Fruit fly (Drosophila melanogaster) whole organism, embryonic: ENCODE results near the gene CG14431.

Experiments
- Abd-B ChIP-seq: fragments of 200-800 bp; sonication (Bioruptor generic); optimal IDR thresholded peaks from 2 replicates; lab custom pipeline; 2018; ENCODE audit warnings: missing biosample characterization, mild to moderate bottlenecking, missing genetic modification characterization, moderate library complexity
- Antp ChIP-seq: fragments of 200-800 bp; sonication (Bioruptor generic); optimal IDR thresholded peaks from 3 replicates; lab custom pipeline; 2016; ENCODE audit warnings: missing biosample characterization, missing genetic modification characterization
- BEAF-32 ChIP-seq: fragments of 200-800 bp; sonication (Bioruptor generic); optimal IDR thresholded peaks from 3 replicates; lab custom pipeline; 2017; ENCODE audit warnings: missing biosample characterization, missing genetic modification characterization, mild to moderate bottlenecking, moderate library complexity, missing genetic modification reagents
- Bdp1 ChIP-seq: fragments of 200-800 bp; sonication (Bioruptor generic); optimal IDR thresholded peaks from 3 replicates; lab custom pipeline; 2016; ENCODE audit warnings: missing biosample characterization, missing genetic modification characterization
- CG10147 ChIP-seq: fragments of 200-800 bp; sonication (Bioruptor generic); optimal IDR thresholded peaks from 2 replicates; lab custom pipeline; 2019; ENCODE audit warnings: missing biosample characterization, mild to moderate bottlenecking, missing genetic modification characterization, moderate library complexity
- CG11695 ChIP-seq: fragments of 200-800 bp; sonication (Bioruptor generic); IDR thresholded peaks from 3 replicates; pipeline ENCODE4 v1.3.6; 2022; ENCODE audit warnings: missing biosample characterization, missing genetic modification characterization
- CG12659 ChIP-seq: fragments of 200-800 bp; sonication (Bioruptor generic); optimal IDR thresholded peaks from 3 replicates; lab custom pipeline; 2017; ENCODE audit warnings: mild to moderate bottlenecking, missing biosample characterization, missing genetic modification reagents, missing genetic modification characterization
- CG12744 ChIP-seq: fragments of 200-800 bp; sonication (Bioruptor generic); optimal IDR thresholded peaks from 2 replicates; lab custom pipeline; 2016; ENCODE audit warnings: missing biosample characterization, missing genetic modification characterization
- CG13624 ChIP-seq: fragments of 200-800 bp; sonication (Bioruptor generic); optimal IDR thresholded peaks from 2 replicates; lab custom pipeline; 2016; ENCODE audit warnings: missing biosample characterization, missing genetic modification characterization
- CG15514 ChIP-seq: fragments of 200-800 bp; sonication (Bioruptor generic); optimal IDR thresholded peaks from 3 replicates; lab custom pipeline; 2017; ENCODE audit warnings: missing biosample characterization, missing genetic modification characterization, mild to moderate bottlenecking, moderate library complexity, missing genetic modification reagents
- CG18599 ChIP-seq: fragments of 200-800 bp; sonication (Bioruptor generic); optimal IDR thresholded peaks from 3 replicates; lab custom pipeline; 2017; ENCODE audit warnings: missing biosample characterization, missing genetic modification characterization, mild to moderate bottlenecking, moderate library complexity, missing genetic modification reagents
- CG2875 ChIP-seq: fragments of 200-800 bp; sonication (Bioruptor generic); optimal IDR thresholded peaks from 2 replicates; lab custom pipeline; 2017; ENCODE audit warnings: missing biosample characterization, mild to moderate bottlenecking, missing genetic modification characterization, missing genetic modification reagents
- CG31365 ChIP-seq: fragments of 200-800 bp; sonication (Bioruptor generic); optimal IDR thresholded peaks from 2 replicates; lab custom pipeline; 2018; ENCODE audit warnings: missing biosample characterization, mild to moderate bottlenecking, missing genetic modification characterization
- CG32772 ChIP-seq: fragments of 200-800 bp; sonication (Bioruptor generic); IDR thresholded peaks from 2 replicates; pipeline ENCODE4 v1.3.6; 2022; ENCODE audit warnings: missing biosample characterization, missing genetic modification characterization
- CG9215 ChIP-seq: fragments of 200-800 bp; sonication (Bioruptor generic); IDR thresholded peaks from 2 replicates; pipeline ENCODE4 v1.3.6; 2022; ENCODE audit warnings: missing biosample characterization, missing genetic modification characterization
- CG9437 ChIP-seq: fragments of 200-800 bp; sonication (Bioruptor generic); optimal IDR thresholded peaks from 2 replicates; lab custom pipeline; 2018; ENCODE audit warnings: missing biosample characterization, mild to moderate bottlenecking, missing genetic modification characterization
- CG9876 ChIP-seq: fragments of 200-800 bp; sonication (Bioruptor generic); optimal IDR thresholded peaks from 2 replicates; lab custom pipeline; 2016; ENCODE audit warnings: missing biosample characterization, missing genetic modification characterization
- Dad ChIP-seq: fragments of 200-800 bp; sonication (Bioruptor generic); optimal IDR thresholded peaks from 3 replicates; lab custom pipeline; 2016; ENCODE audit warnings: missing biosample characterization, missing genetic modification characterization
- Elba2 ChIP-seq: fragments of 200-800 bp; sonication (Bioruptor generic); optimal IDR thresholded peaks from 3 replicates; lab custom pipeline; 2016; ENCODE audit warnings: missing biosample characterization, missing genetic modification characterization
- Fer3 ChIP-seq: fragments of 200-800 bp; sonication (Bioruptor generic); optimal IDR thresholded peaks from 2 replicates; lab custom pipeline; 2018; ENCODE audit warnings: missing biosample characterization, mild to moderate bottlenecking, missing genetic modification characterization, moderate library complexity
- HmgD ChIP-seq: fragments of 200-800 bp; sonication (Bioruptor generic); optimal IDR thresholded peaks from 3 replicates; lab custom pipeline; 2016; ENCODE audit warnings: missing biosample characterization, missing genetic modification characterization
- HmgZ ChIP-seq: fragments of 200-800 bp; sonication (Bioruptor generic); optimal IDR thresholded peaks from 2 replicates; lab custom pipeline; 2018; ENCODE audit warnings: missing biosample characterization, mild to moderate bottlenecking, missing genetic modification characterization
- Kr ChIP-seq: fragments of 200-800 bp; sonication (Bioruptor generic); optimal IDR thresholded peaks from 2 replicates; lab custom pipeline; 2017; ENCODE audit warnings: missing biosample characterization, mild to moderate bottlenecking, missing genetic modification characterization
- MESR4 ChIP-seq: fragments of 200-800 bp; sonication (Bioruptor generic); optimal IDR thresholded peaks from 2 replicates; lab custom pipeline; 2018; ENCODE audit warnings: missing biosample characterization, mild to moderate bottlenecking, missing genetic modification characterization, moderate library complexity
- Meics ChIP-seq: fragments of 200-800 bp; sonication (Bioruptor generic); optimal IDR thresholded peaks from 2 replicates; lab custom pipeline; 2017; ENCODE audit warnings: missing biosample characterization, mild to moderate bottlenecking, missing genetic modification characterization
- NC2β ChIP-seq: fragments of 200-800 bp; sonication (Bioruptor generic); optimal IDR thresholded peaks from 2 replicates; lab custom pipeline; 2016; ENCODE audit warnings: missing biosample characterization, missing genetic modification characterization
- Sry-δ ChIP-seq: fragments of 200-800 bp; sonication (Bioruptor generic); optimal IDR thresholded peaks from 2 replicates; lab custom pipeline; 2016; ENCODE audit warnings: missing biosample characterization, missing genetic modification characterization
- bbx ChIP-seq: fragments of 200-800 bp; sonication (Bioruptor generic); IDR thresholded peaks from 2 replicates; pipeline ENCODE4 v1.3.6; 2022; ENCODE audit warnings: missing biosample characterization, missing genetic modification characterization; ENCODE audit not compliant: partially characterized antibody
- bowl ChIP-seq: fragments of 200-800 bp; sonication (Bioruptor generic); IDR thresholded peaks from 2 replicates; pipeline ENCODE4 v1.3.6; 2022; ENCODE audit warnings: missing biosample characterization, missing genetic modification characterization
- btn ChIP-seq: fragments of 200-800 bp; sonication (Bioruptor generic); optimal IDR thresholded peaks from 2 replicates; lab custom pipeline; 2016; ENCODE audit warnings: missing biosample characterization, missing genetic modification characterization
- cas ChIP-seq: fragments of 200-800 bp; sonication (Bioruptor generic); IDR thresholded peaks from 2 replicates; pipeline ENCODE4 v1.3.6; 2022; ENCODE audit warnings: missing biosample characterization, missing genetic modification characterization
- caup ChIP-seq: fragments of 200-800 bp; sonication (Bioruptor generic); optimal IDR thresholded peaks from 3 replicates; lab custom pipeline; 2017; ENCODE audit warnings: missing biosample characterization, mild to moderate bottlenecking, missing genetic modification characterization, moderate library complexity; ENCODE audit not compliant: severe bottlenecking
- emc ChIP-seq: fragments of 200-800 bp; sonication (Bioruptor generic); optimal IDR thresholded peaks from 2 replicates; lab custom pipeline; 2016; ENCODE audit warnings: missing biosample characterization, missing genetic modification characterization
- hb ChIP-seq: fragments of 200-800 bp; sonication (Bioruptor generic); IDR thresholded peaks from 3 replicates; pipeline ENCODE4 v1.3.6; 2022; ENCODE audit warnings: missing biosample characterization, missing genetic modification characterization; ENCODE audit not compliant: partially characterized antibody
- hth ChIP-seq: fragments of >200 bp; optimal IDR thresholded peaks from 2 replicates; lab custom pipeline; 2017; ENCODE audit warnings: inconsistent platforms
- jigr1 ChIP-seq: fragments of 200-800 bp; sonication (Bioruptor generic); IDR thresholded peaks from 3 replicates; pipeline ENCODE4 v1.3.6; 2022; ENCODE audit warnings: missing biosample characterization, missing genetic modification characterization
- jing ChIP-seq: fragments of 200-800 bp; sonication (Bioruptor generic); optimal IDR thresholded peaks from 2 replicates; lab custom pipeline; 2018; ENCODE audit warnings: missing biosample characterization, mild to moderate bottlenecking, missing genetic modification characterization
- kah ChIP-seq: fragments of 200-800 bp; sonication (Bioruptor generic); optimal IDR thresholded peaks from 2 replicates; lab custom pipeline; 2018; ENCODE audit warnings: missing biosample characterization, mild to moderate bottlenecking, missing genetic modification characterization
- ken ChIP-seq: fragments of 200-800 bp; sonication (Bioruptor generic); IDR thresholded peaks from 3 replicates; pipeline ENCODE4 v1.3.6; 2022; ENCODE audit warnings: missing biosample characterization, missing genetic modification characterization
- nerfin-2 ChIP-seq: fragments of 200-800 bp; sonication (Bioruptor generic); IDR thresholded peaks from 2 replicates; pipeline ENCODE4 v1.3.6; 2022; ENCODE audit warnings: missing biosample characterization, missing genetic modification characterization; ENCODE audit not compliant: partially characterized antibody
- peb ChIP-seq: fragments of 200-800 bp; sonication (Bioruptor generic); IDR thresholded peaks from 2 replicates; pipeline ENCODE4 v1.3.6; 2022; ENCODE audit warnings: missing biosample characterization, missing genetic modification characterization
- pfk ChIP-seq: fragments of 200-800 bp; sonication (Bioruptor generic); optimal IDR thresholded peaks from 2 replicates; lab custom pipeline; 2018; ENCODE audit warnings: missing biosample characterization, mild to moderate bottlenecking, missing genetic modification characterization, moderate library complexity
- phol ChIP-seq: fragments of 200-800 bp; sonication (Bioruptor generic); optimal IDR thresholded peaks from 3 replicates; lab custom pipeline; 2018; ENCODE audit warnings: missing biosample characterization, mild to moderate bottlenecking, missing genetic modification characterization, moderate library complexity
- pita ChIP-seq: fragments of 200-800 bp; sonication (Bioruptor generic); optimal IDR thresholded peaks from 2 replicates; lab custom pipeline; 2017; ENCODE audit warnings: missing biosample characterization, mild to moderate bottlenecking, missing genetic modification characterization
- prd ChIP-seq, 3 experiments: fragments of >200 bp in 2 of 3; fragments of 200-800 bp in 1 of 3; sonication (Bioruptor generic) in 1 of 3; optimal IDR thresholded peaks in 2 of 3; IDR thresholded peaks in 1 of 3; 2 replicates in 2 of 3; 3 replicates in 1 of 3; pipeline versions ENCODE4 v1.3.6 to Lab custom; 2017 to 2022; ENCODE audit warnings: missing biosample characterization in 1 of 3, missing genetic modification characterization in 1 of 3
- sens-2 ChIP-seq: fragments of 200-800 bp; sonication (Bioruptor generic); IDR thresholded peaks from 2 replicates; pipeline ENCODE4 v1.3.6; 2022; ENCODE audit warnings: missing biosample characterization, missing genetic modification characterization
- zen2 ChIP-seq: fragments of 200-800 bp; sonication (Bioruptor generic); IDR thresholded peaks from 3 replicates; pipeline ENCODE4 v1.3.6; 2022; ENCODE audit warnings: missing biosample characterization, missing genetic modification characterization; ENCODE audit not compliant: partially characterized antibody
- zf30C ChIP-seq: fragments of 200-800 bp; sonication (Bioruptor generic); optimal IDR thresholded peaks from 3 replicates; lab custom pipeline; 2018; ENCODE audit warnings: missing biosample characterization, mild to moderate bottlenecking, missing genetic modification characterization

Gene CG14431

DNA sequence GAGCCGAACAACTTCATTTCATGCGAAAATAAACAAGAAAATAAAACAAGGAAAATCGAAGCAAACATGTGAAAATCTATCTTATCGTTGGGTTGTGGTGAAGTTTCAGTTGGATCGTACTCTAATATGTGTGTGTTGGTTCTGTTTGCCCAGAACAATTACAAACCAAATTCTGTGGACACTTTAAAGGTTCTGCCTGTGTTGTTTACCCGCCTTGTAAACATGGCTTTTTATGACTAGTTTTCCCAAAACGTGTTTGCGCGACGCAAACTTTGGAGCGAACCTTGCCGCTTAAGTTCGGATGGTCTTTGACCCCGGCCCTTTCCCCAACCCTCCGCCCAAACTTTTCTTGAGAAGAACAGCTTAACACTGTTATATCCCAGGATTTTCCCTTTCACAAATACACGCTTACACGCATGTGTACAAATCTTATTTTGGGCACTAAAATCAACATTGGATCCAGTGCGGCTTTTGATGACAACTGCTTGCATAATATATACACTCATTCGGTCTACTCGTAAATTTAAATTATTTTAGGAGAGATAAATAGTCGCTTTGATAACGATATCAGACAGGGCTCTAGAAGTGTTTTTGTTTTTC is 96.1 kb downstream of the CG14431 start (continued):
- TF ChIP-seq phol (tag; lab: Kevin White, UChicago) (no peak), Antp (GFP tag; lab: Kevin White, UChicago) (peak; percentile 76), Kr (peak; percentile 99), bbx (GFP tag; lab: Robert Waterston, UW) (no peak), CG31365 (tag; lab: Kevin White, UChicago) (peak; percentile 77), NC2β (peak; percentile 94), CG9437 (no peak), pita (GFP tag; lab: Kevin White, UChicago) (no peak), peb (peak; percentile 50; the same call in 1 of the 2 replicates), hb (no peak), cas (GFP tag; lab: Robert Waterston, UW) (peak; percentile 40; the same call in 1 of the 2 replicates), bowl (GFP tag; lab: Robert Waterston, UW) (no peak), HmgZ (tag; lab: Kevin White, UChicago) (peak; percentile 83), prd (optimal IDR thresholded peaks at IDR 0.05; lab: Kevin White, UChicago) (no peak), prd (GFP tag; IDR thresholded peaks at IDR 0.05; lab: Robert Waterston, UW) (peak; percentile 73), CG11695 (GFP tag; lab: Robert Waterston, UW) (peak; percentile 73), btn (peak; percentile 88), Elba2 (GFP tag; lab: Kevin White, UChicago) (no peak), CG15514 (GFP tag; lab: Kevin White, UChicago) (peak; percentile 69), jigr1 (GFP tag; lab: Robert Waterston, UW) (no peak), CG13624 (peak; percentile 73), CG18599 (peak; percentile 85), kah (GFP tag; lab: Kevin White, UChicago) (peak; percentile 45), emc (GFP tag; lab: Kevin White, UChicago) (peak; percentile 20), CG9215 (GFP tag; lab: Robert Waterston, UW) (0 out of 2 replicates have a peak, but pooled peaks have one; percentile 9), CG12744 (peak; percentile 77), BEAF-32 (GFP tag; lab: Kevin White, UChicago) (peak; percentile 1), hth (lab: Kevin White, UChicago) (no peak), CG10147 (GFP tag; lab: Kevin White, UChicago) (peak; percentile 41), caup (peak; percentile 84), CG9876 (GFP tag; lab: Kevin White, UChicago) (peak; percentile 79), pfk (peak; percentile 66), MESR4 (peak; percentile 24), Meics (GFP tag; lab: Kevin White, UChicago) (peak; percentile 74), sens-2 (GFP tag; lab: Robert Waterston, UW) (peak; percentile 68), Bdp1 (GFP tag; lab: Kevin White, UChicago) (peak; percentile 85), jing (peak; percentile 56), zf30C (no peak), HmgD (GFP tag; lab: Kevin White, UChicago) (peak; percentile 64), ken (GFP tag; lab: Robert Waterston, UW) (peak; percentile 76; the same call in 2 of the 3 replicates), Abd-B (GFP tag; lab: Kevin White, UChicago) (no peak), Sry-δ (GFP tag; lab: Kevin White, UChicago) (peak; percentile 43), nerfin-2 (GFP tag; lab: Robert Waterston, UW) (no peak), CG12659 (GFP tag; lab: Kevin White, UChicago) (peak; percentile 84), zen2 (GFP tag; lab: Robert Waterston, UW) (no peak), CG32772 (GFP tag; lab: Robert Waterston, UW) (peak; percentile 40; the same call in 1 of the 2 replicates), Fer3 (tag; lab: Kevin White, UChicago) (peak; percentile 67), Dad (peak; percentile 46), CG2875 (GFP tag; lab: Kevin White, UChicago) (peak; percentile 97)
